Worm (Caenorhabditis elegans): Measurements from ENCODE around the gene F28A10.1.

DNA sequence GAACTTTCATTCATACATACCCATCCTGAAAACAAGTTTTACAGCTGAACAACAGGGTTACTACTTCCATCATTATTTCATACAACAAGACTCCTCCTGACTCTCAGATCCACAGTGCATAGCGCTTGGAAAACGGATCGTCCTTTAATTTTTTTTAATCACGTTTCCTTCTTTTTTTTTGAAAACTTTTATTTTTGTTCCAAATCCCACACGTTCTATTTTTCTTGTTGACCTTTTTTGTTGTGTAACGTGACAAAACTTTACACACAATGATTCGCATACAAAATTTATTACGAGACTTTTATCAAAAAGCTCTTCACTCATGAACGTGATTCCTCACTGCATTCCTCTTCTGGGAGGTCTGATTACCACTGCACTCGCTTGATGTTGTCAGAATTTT, 14.5 kb downstream of the F28A10.1 start, which contains the start of gene clc-33:
- TF ChIP-seq zag-1 (tag; optimal IDR thresholded peaks at IDR 0.05) (no peak), unc-39 (tag; optimal IDR thresholded peaks at IDR 0.05) (no peak), mdl-1 (tag; optimal IDR thresholded peaks at IDR 0.05) (no peak), lin-11 (tag; optimal IDR thresholded peaks at IDR 0.05) (no peak)
